Worm (Caenorhabditis elegans) whole organism, mixed stage, embryonic: ENCODE data around the gene F55G7.4.
A peak's percentile ranks its signal among the peaks of the same experiment; 100 is the strongest.

Experiments
- M03D4.4 ChIP-seq: sonication (generic microtip); optimal IDR thresholded peaks from 2 replicates; lab custom pipeline; 2017; ENCODE audit warnings: mild to moderate bottlenecking, missing genetic modification characterization, missing compliant biosample characterization
- bed-3 ChIP-seq: fragments of 200-800 bp; sonication (Bioruptor generic); optimal IDR thresholded peaks from 3 replicates; lab custom pipeline; 2018; ENCODE audit warnings: mild to moderate bottlenecking, missing genetic modification characterization, moderate library complexity, missing compliant biosample characterization
- blmp-1 ChIP-seq: fragments of 150-350 bp; optimal IDR thresholded peaks from 2 replicates; lab custom pipeline; 2014; ENCODE audit warnings: missing biosample characterization, missing genetic modification characterization
- ceh-39 ChIP-seq: fragments of 150-350 bp; optimal IDR thresholded peaks from 2 replicates; lab custom pipeline; 2014; ENCODE audit warnings: missing biosample characterization, missing genetic modification characterization
- ceh-43 ChIP-seq: fragments of 200-800 bp; sonication (Bioruptor generic); optimal IDR thresholded peaks from 2 replicates; lab custom pipeline; 2018; ENCODE audit warnings: mild to moderate bottlenecking, missing genetic modification characterization, moderate library complexity, missing compliant biosample characterization
- ceh-83 ChIP-seq: fragments of 200-800 bp; sonication (Bioruptor generic); optimal IDR thresholded peaks from 2 replicates; lab custom pipeline; 2018; ENCODE audit warnings: mild to moderate bottlenecking, missing genetic modification characterization, missing compliant biosample characterization
- ces-1 ChIP-seq: fragments of 150-350 bp; optimal IDR thresholded peaks from 2 replicates; lab custom pipeline; 2014; ENCODE audit warnings: missing biosample characterization, missing genetic modification reagents, missing genetic modification characterization
- cnd-1 ChIP-seq: fragments of 200-800 bp; sonication (Bioruptor generic); optimal IDR thresholded peaks from 2 replicates; lab custom pipeline; 2018; ENCODE audit warnings: mild to moderate bottlenecking, missing genetic modification characterization, missing compliant biosample characterization
- drap-1 ChIP-seq: fragments of 200-800 bp; sonication (Bioruptor generic); optimal IDR thresholded peaks from 3 replicates; lab custom pipeline; 2018; ENCODE audit warnings: mild to moderate bottlenecking, missing genetic modification characterization, missing compliant biosample characterization
- elt-1 ChIP-seq: sonication (generic microtip); optimal IDR thresholded peaks from 2 replicates; lab custom pipeline; 2017; ENCODE audit warnings: missing genetic modification characterization, mild to moderate bottlenecking, missing compliant biosample characterization, antibody characterized with exemption, moderate library complexity, borderline replicate concordance; ENCODE audit not compliant: insufficient read depth
- elt-3 ChIP-seq: fragments of 150-350 bp; optimal IDR thresholded peaks from 2 replicates; lab custom pipeline; 2014; ENCODE audit warnings: missing biosample characterization, missing genetic modification characterization
- flh-1 ChIP-seq: fragments of 200-800 bp; sonication (Bioruptor generic); optimal IDR thresholded peaks from 2 replicates; lab custom pipeline; 2018; ENCODE audit warnings: mild to moderate bottlenecking, missing genetic modification characterization, moderate library complexity, missing compliant biosample characterization
- ham-2 ChIP-seq: fragments of 200-800 bp; sonication (Bioruptor generic); optimal IDR thresholded peaks from 2 replicates; lab custom pipeline; 2018; ENCODE audit warnings: mild to moderate bottlenecking, missing genetic modification characterization, missing compliant biosample characterization
- hlh-1 ChIP-seq: fragments of 150-350 bp; optimal IDR thresholded peaks from 2 replicates; lab custom pipeline; 2014; ENCODE audit warnings: missing biosample characterization, missing genetic modification reagents, missing genetic modification characterization
- lin-13 ChIP-seq: fragments of 150-350 bp; optimal IDR thresholded peaks from 2 replicates; lab custom pipeline; 2014; ENCODE audit warnings: missing biosample characterization, missing genetic modification characterization
- lin-32 ChIP-seq: fragments of 200-800 bp; sonication (Bioruptor generic); optimal IDR thresholded peaks from 2 replicates; lab custom pipeline; 2018; ENCODE audit warnings: mild to moderate bottlenecking, missing genetic modification characterization, missing compliant biosample characterization
- lsy-2 ChIP-seq: fragments of 150-350 bp; optimal IDR thresholded peaks from 2 replicates; lab custom pipeline; 2014; ENCODE audit warnings: missing biosample characterization, missing genetic modification characterization
- mab-5 ChIP-seq: fragments of 150-350 bp; optimal IDR thresholded peaks from 2 replicates; lab custom pipeline; 2014; ENCODE audit warnings: missing biosample characterization, missing genetic modification characterization
- mep-1 ChIP-seq: fragments of 150-350 bp; optimal IDR thresholded peaks from 2 replicates; lab custom pipeline; 2017; ENCODE audit warnings: missing biosample characterization, missing genetic modification reagents, missing genetic modification characterization, inconsistent platforms
- mls-2 ChIP-seq: sonication (generic microtip); optimal IDR thresholded peaks from 2 replicates; lab custom pipeline; 2016; ENCODE audit warnings: mild to moderate bottlenecking, missing genetic modification characterization, moderate library complexity, missing compliant biosample characterization
- nhr-12 ChIP-seq: fragments of 150-350 bp; optimal IDR thresholded peaks from 2 replicates; lab custom pipeline; 2014; ENCODE audit warnings: missing biosample characterization, missing genetic modification characterization
- nhr-2 ChIP-seq: fragments of 150-350 bp; optimal IDR thresholded peaks from 2 replicates; lab custom pipeline; 2014; ENCODE audit warnings: missing biosample characterization, missing genetic modification characterization
- nhr-237 ChIP-seq: fragments of 150-350 bp; optimal IDR thresholded peaks from 2 replicates; lab custom pipeline; 2014; ENCODE audit warnings: missing biosample characterization, missing genetic modification characterization
- nhr-28 ChIP-seq: fragments of 150-350 bp; optimal IDR thresholded peaks from 2 replicates; lab custom pipeline; 2014; ENCODE audit warnings: missing biosample characterization, missing genetic modification characterization
- nhr-76 ChIP-seq: sonication (generic microtip); optimal IDR thresholded peaks from 2 replicates; lab custom pipeline; 2017; ENCODE audit warnings: missing biosample characterization, missing genetic modification characterization
- pha-4 ChIP-seq: fragments of 150-350 bp; optimal IDR thresholded peaks from 2 replicates; lab custom pipeline; 2018; ENCODE audit warnings: missing biosample characterization, missing genetic modification reagents, missing genetic modification characterization
- sem-2 ChIP-seq: fragments of 200-800 bp; sonication (Bioruptor generic); optimal IDR thresholded peaks from 2 replicates; lab custom pipeline; 2018; ENCODE audit warnings: mild to moderate bottlenecking, missing genetic modification characterization, missing compliant biosample characterization
- snpc-4 ChIP-seq: fragments of 150-350 bp; optimal IDR thresholded peaks from 2 replicates; lab custom pipeline; 2014; ENCODE audit warnings: missing biosample characterization, missing genetic modification characterization
- sptf-1 ChIP-seq: sonication (generic microtip); optimal IDR thresholded peaks from 2 replicates; lab custom pipeline; 2017; ENCODE audit warnings: mild to moderate bottlenecking, missing genetic modification characterization, moderate library complexity, missing compliant biosample characterization
- tbx-8 ChIP-seq: fragments of 200-800 bp; sonication (Bioruptor generic); optimal IDR thresholded peaks from 2 replicates; lab custom pipeline; 2018; ENCODE audit warnings: mild to moderate bottlenecking, missing genetic modification characterization, moderate library complexity, missing compliant biosample characterization
- unc-120 ChIP-seq: sonication (generic microtip); optimal IDR thresholded peaks from 2 replicates; lab custom pipeline; 2017; ENCODE audit warnings: missing genetic modification characterization, missing compliant biosample characterization; ENCODE audit not compliant: poor library complexity, severe bottlenecking
- unc-39 ChIP-seq: fragments of 150-350 bp; optimal IDR thresholded peaks from 2 replicates; lab custom pipeline; 2014; ENCODE audit warnings: missing biosample characterization, missing genetic modification characterization
- unc-62 ChIP-seq: fragments of 150-350 bp; optimal IDR thresholded peaks from 2 replicates; lab custom pipeline; 2014; ENCODE audit warnings: missing biosample characterization, missing genetic modification reagents, missing genetic modification characterization
- zip-8 ChIP-seq: fragments of 150-350 bp; optimal IDR thresholded peaks from 2 replicates; lab custom pipeline; 2014; ENCODE audit warnings: missing biosample characterization, missing genetic modification characterization
- ztf-11 ChIP-seq: fragments of 150-350 bp; optimal IDR thresholded peaks from 2 replicates; lab custom pipeline; 2014; ENCODE audit warnings: missing biosample characterization, missing genetic modification characterization

F55G7.4 gene

DNA sequence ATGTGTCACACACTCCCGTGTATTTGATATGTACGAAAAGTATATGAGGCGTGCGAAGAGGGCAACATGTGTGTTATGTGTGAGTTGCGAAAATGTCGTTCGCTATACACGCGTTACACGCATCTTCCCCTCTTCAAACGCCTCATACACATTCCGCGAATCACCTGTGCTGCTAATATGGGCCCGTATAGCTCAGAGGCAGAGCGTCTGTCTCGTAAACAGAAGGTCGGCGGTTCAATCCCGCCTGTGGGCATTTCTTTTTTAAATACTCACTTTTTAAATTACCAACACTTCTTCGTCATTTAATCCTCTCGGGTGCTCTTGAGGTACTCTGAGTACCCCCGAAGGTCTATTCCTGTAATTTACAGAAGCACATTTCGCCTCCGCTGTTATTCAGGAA, 5.9 kb downstream of the F55G7.4 start:
- no peak for TF ChIP-seq hlh-1 (tag; lab: Kevin White, UChicago)
- no peak for TF ChIP-seq blmp-1 (tag; lab: Kevin White, UChicago)
- no peak for TF ChIP-seq drap-1
- TF ChIP-seq ceh-83 = no peak
- TF ChIP-seq mls-2 (tag; lab: Kevin White, UChicago) = no peak
- no peak for TF ChIP-seq nhr-237
- TF ChIP-seq flh-1 (GFP tag; lab: Kevin White, UChicago) = no peak
- no peak for TF ChIP-seq ztf-11 (tag; lab: Kevin White, UChicago)
- no peak for TF ChIP-seq nhr-28 (tag; lab: Kevin White, UChicago)
- TF ChIP-seq lin-13 (tag; lab: Kevin White, UChicago) = no peak
- no peak for TF ChIP-seq unc-39 (tag; lab: Kevin White, UChicago)
- TF ChIP-seq mep-1 = no peak
- no peak for TF ChIP-seq M03D4.4
- TF ChIP-seq, all 35 proteins: peak for 0

DNA sequence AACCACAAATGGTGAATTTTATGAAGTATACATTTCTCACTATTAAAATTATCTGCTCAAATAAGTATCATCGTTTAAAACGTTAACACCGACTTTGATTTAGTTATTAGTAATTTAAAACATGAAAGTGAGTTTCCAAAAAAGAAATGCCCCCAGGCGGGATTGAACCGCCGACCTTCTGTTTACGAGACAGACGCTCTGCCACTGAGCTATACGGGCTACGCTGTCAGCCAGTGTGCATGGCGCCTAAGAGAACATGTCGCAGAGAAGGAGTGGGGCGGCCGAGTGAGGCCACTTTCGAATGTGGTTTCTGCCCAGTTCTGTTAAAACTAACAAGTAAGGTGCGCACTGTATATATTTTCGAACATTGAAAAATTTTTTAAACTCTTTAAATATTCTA, 7.2 kb downstream of the F55G7.4 start:
- TF ChIP-seq lsy-2 (tag; lab: Kevin White, UChicago) (no peak), zip-8 (no peak), sptf-1 (tag; lab: Kevin White, UChicago) (peak; percentile 87), pha-4 (tag; lab: Kevin White, UChicago) (peak; percentile 41), ceh-83 (peak; percentile 69), cnd-1 (tag; lab: Kevin White, UChicago) (peak; percentile 85), mls-2 (tag; lab: Kevin White, UChicago) (peak; percentile 73), ceh-43 (GFP tag; lab: Kevin White, UChicago) (peak; percentile 41), bed-3 (peak; percentile 65), tbx-8 (GFP tag; lab: Kevin White, UChicago) (peak; percentile 28), M03D4.4 (peak; percentile 80), mep-1 (peak; percentile 16), ham-2 (GFP tag; lab: Kevin White, UChicago) (peak; percentile 62), nhr-28 (tag; lab: Kevin White, UChicago) (no peak), elt-1 (tag; lab: Kevin White, UChicago) (no peak), unc-39 (tag; lab: Kevin White, UChicago) (no peak), ceh-39 (tag; lab: Kevin White, UChicago) (no peak), lin-32 (GFP tag; lab: Kevin White, UChicago) (peak; percentile 41), elt-3 (tag; lab: Kevin White, UChicago) (no peak), nhr-12 (no peak), drap-1 (peak; percentile 85), unc-120 (tag; lab: Kevin White, UChicago) (peak; percentile 75), ces-1 (peak; percentile 42), hlh-1 (tag; lab: Kevin White, UChicago) (no peak), snpc-4 (tag; lab: Kevin White, UChicago) (no peak), sem-2 (GFP tag; lab: Kevin White, UChicago) (peak; percentile 70)

DNA sequence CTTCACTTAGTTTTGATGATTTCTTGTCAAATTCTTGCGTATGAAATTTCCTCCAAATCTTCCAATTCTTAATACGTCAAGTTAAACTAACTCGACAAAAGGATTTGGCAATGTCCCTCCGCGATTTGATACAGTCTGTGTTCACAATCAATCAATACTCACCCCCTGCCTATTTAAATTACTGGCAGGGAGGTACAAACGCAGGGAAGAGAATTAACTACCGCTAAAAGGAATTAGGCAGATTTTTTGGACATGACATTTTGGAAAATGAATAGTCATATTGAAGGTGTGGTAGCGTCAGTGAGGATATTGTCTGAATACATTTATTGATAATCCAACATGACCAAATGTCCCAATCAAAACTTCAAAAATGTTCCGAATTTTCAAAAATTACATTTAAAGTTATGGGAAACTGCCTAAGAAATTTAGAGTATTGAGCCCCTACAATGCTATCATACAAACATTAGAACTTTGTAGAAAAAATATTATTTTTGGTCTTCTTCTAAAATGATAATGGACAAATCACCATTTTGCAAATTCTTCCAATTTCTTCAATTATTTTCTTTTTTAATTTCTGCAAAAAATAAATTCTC, 9.8 kb downstream of the F55G7.4 start:
- TF ChIP-seq elt-1 (tag; lab: Kevin White, UChicago) (no peak), lsy-2 (tag; lab: Kevin White, UChicago) (peak; percentile 88), lin-13 (tag; lab: Kevin White, UChicago) (peak; percentile 78), unc-39 (tag; lab: Kevin White, UChicago) (peak; percentile 80), nhr-12 (peak; percentile 79), ceh-83 (peak; percentile 59), ceh-43 (GFP tag; lab: Kevin White, UChicago) (peak; percentile 47), M03D4.4 (peak; percentile 53), sem-2 (GFP tag; lab: Kevin White, UChicago) (no peak), ham-2 (GFP tag; lab: Kevin White, UChicago) (peak; percentile 28), flh-1 (GFP tag; lab: Kevin White, UChicago) (no peak), hlh-1 (tag; lab: Kevin White, UChicago) (peak; percentile 85), ztf-11 (tag; lab: Kevin White, UChicago) (peak; percentile 97), nhr-76 (tag; lab: Kevin White, UChicago) (peak; percentile 75), mls-2 (tag; lab: Kevin White, UChicago) (peak; percentile 43), nhr-2 (tag; lab: Kevin White, UChicago) (no peak), unc-120 (tag; lab: Kevin White, UChicago) (peak; percentile 89), zip-8 (no peak), bed-3 (no peak), sptf-1 (tag; lab: Kevin White, UChicago) (peak; percentile 87), unc-62 (peak; percentile 92), mab-5 (peak; percentile 94), cnd-1 (tag; lab: Kevin White, UChicago) (peak; percentile 86), ceh-39 (tag; lab: Kevin White, UChicago) (peak; percentile 95), blmp-1 (tag; lab: Kevin White, UChicago) (peak; percentile 44), ces-1 (peak; percentile 97), lin-32 (GFP tag; lab: Kevin White, UChicago) (peak; percentile 7), pha-4 (tag; lab: Kevin White, UChicago) (peak; percentile 92), nhr-28 (tag; lab: Kevin White, UChicago) (peak; percentile 55), mep-1 (peak; percentile 96), snpc-4 (tag; lab: Kevin White, UChicago) (no peak), nhr-237 (peak; percentile 99), elt-3 (tag; lab: Kevin White, UChicago) (peak; percentile 88), tbx-8 (GFP tag; lab: Kevin White, UChicago) (peak; percentile 59), drap-1 (peak; percentile 95)
